Worm (Caenorhabditis elegans) whole organism, L1 larva: ENCODE measurements around the gene C32A9.1.

Source experiments
- F16B12.6 ChIP-seq: fragments of 150-350 bp; optimal IDR thresholded peaks from 2 replicates; lab custom pipeline; 2014; ENCODE audit warnings: missing biosample characterization, missing genetic modification characterization
- aly-2 ChIP-seq: fragments of 150-350 bp; optimal IDR thresholded peaks from 2 replicates; lab custom pipeline; 2014; ENCODE audit warnings: missing biosample characterization, missing genetic modification characterization
- egl-27 ChIP-seq, 2 experiments: fragments of 150-350 bp in 1 of 2; sonication (generic microtip); optimal IDR thresholded peaks; 3 replicates each; lab custom pipeline; 2017 to 2018; ENCODE audit warnings: missing biosample characterization in 2 of 2, missing genetic modification characterization in 2 of 2, missing genetic modification reagents in 2 of 2
- lin-39 ChIP-seq: fragments of 150-350 bp; optimal IDR thresholded peaks from 2 replicates; lab custom pipeline; 2014; ENCODE audit warnings: missing biosample characterization, missing genetic modification reagents, missing genetic modification characterization
- mdl-1 ChIP-seq, 2 experiments: fragments of 150-350 bp; optimal IDR thresholded peaks; 2 replicates each; lab custom pipeline; 2014 to 2017; ENCODE audit warnings: missing biosample characterization in 2 of 2, missing genetic modification characterization in 2 of 2, inconsistent platforms in 1 of 2

ce11 chrX:10227217-10227616, 32.7 kb downstream of the C32A9.1 start:
- no peak for TF ChIP-seq lin-39 (tag; lab: Kevin White, UChicago)
- TF ChIP-seq mdl-1 (tag; optimal IDR thresholded peaks at IDR 0.05; lab: Kevin White, UChicago): no peak
- TF ChIP-seq F16B12.6 (tag; lab: Kevin White, UChicago): no peak
- no peak for TF ChIP-seq aly-2 (tag; lab: Kevin White, UChicago)
- TF ChIP-seq egl-27 (tag; optimal IDR thresholded peaks at IDR 0.05; lab: Kevin White, UChicago): no peak
